Worm (Caenorhabditis elegans) whole organism, late embryonic: ENCODE data around the gene dpr-1.

Experiments
- K09A11.1 ChIP-seq: sonication (generic microtip); optimal IDR thresholded peaks from 2 replicates; lab custom pipeline; 2017; ENCODE audit warnings: antibody characterized with exemption, mild to moderate bottlenecking, missing genetic modification characterization, missing compliant biosample characterization; ENCODE audit not compliant: insufficient read depth
- Y22D7AL.16 ChIP-seq: sonication (generic microtip); optimal IDR thresholded peaks from 2 replicates; lab custom pipeline; 2016; ENCODE audit warnings: missing genetic modification characterization, missing compliant biosample characterization
- ahr-1 ChIP-seq: sonication (generic microtip); optimal IDR thresholded peaks from 2 replicates; lab custom pipeline; 2016; ENCODE audit warnings: missing genetic modification characterization, missing compliant biosample characterization
- ceh-2 ChIP-seq: sonication (generic microtip); optimal IDR thresholded peaks from 2 replicates; lab custom pipeline; 2016; ENCODE audit warnings: missing genotype, missing genetic modification characterization, missing compliant biosample characterization
- ceh-22 ChIP-seq: sonication (generic microtip); optimal IDR thresholded peaks from 2 replicates; lab custom pipeline; 2017; ENCODE audit warnings: missing biosample characterization, missing genetic modification characterization
- ceh-24 ChIP-seq: sonication (generic microtip); optimal IDR thresholded peaks from 2 replicates; lab custom pipeline; 2016; ENCODE audit warnings: mild to moderate bottlenecking, missing genetic modification characterization, missing compliant biosample characterization
- ceh-30 ChIP-seq: fragments of 150-350 bp; optimal IDR thresholded peaks from 2 replicates; lab custom pipeline; 2014; ENCODE audit warnings: missing biosample characterization, missing genetic modification characterization
- ceh-34 ChIP-seq: sonication (generic microtip); optimal IDR thresholded peaks from 2 replicates; lab custom pipeline; 2016; ENCODE audit warnings: mild to moderate bottlenecking, missing genetic modification characterization, missing compliant biosample characterization
- ceh-48 ChIP-seq: sonication (generic microtip); optimal IDR thresholded peaks from 2 replicates; lab custom pipeline; 2016; ENCODE audit warnings: missing genetic modification characterization, inconsistent platforms, missing compliant biosample characterization
- dmd-4 ChIP-seq: sonication (generic microtip); optimal IDR thresholded peaks from 2 replicates; lab custom pipeline; 2016; ENCODE audit warnings: borderline replicate concordance, missing genetic modification characterization, missing compliant biosample characterization
- dve-1 ChIP-seq: sonication (generic microtip); optimal IDR thresholded peaks from 2 replicates; lab custom pipeline; 2017; ENCODE audit warnings: antibody characterized with exemption, mild to moderate bottlenecking, missing genetic modification characterization, missing compliant biosample characterization
- elt-4 ChIP-seq: sonication (generic microtip); optimal IDR thresholded peaks from 2 replicates; lab custom pipeline; 2016; ENCODE audit warnings: missing genetic modification characterization, missing compliant biosample characterization
- eyg-1 ChIP-seq: sonication (generic microtip); optimal IDR thresholded peaks from 2 replicates; lab custom pipeline; 2016; ENCODE audit warnings: missing genotype, missing genetic modification characterization, missing compliant biosample characterization
- fax-1 ChIP-seq: sonication (generic microtip); optimal IDR thresholded peaks from 2 replicates; lab custom pipeline; 2016; ENCODE audit warnings: missing genotype, missing genetic modification characterization, missing compliant biosample characterization
- fkh-10 ChIP-seq: fragments of 150-350 bp; optimal IDR thresholded peaks from 2 replicates; lab custom pipeline; 2014; ENCODE audit warnings: missing biosample characterization, missing genetic modification reagents, missing genetic modification characterization
- hlh-13 ChIP-seq: fragments of 200-800 bp; sonication (Bioruptor generic); optimal IDR thresholded peaks from 2 replicates; lab custom pipeline; 2018; ENCODE audit warnings: mild to moderate bottlenecking, missing genetic modification characterization, missing compliant biosample characterization
- hlh-30 ChIP-seq: sonication (generic microtip); optimal IDR thresholded peaks from 2 replicates; lab custom pipeline; 2017; ENCODE audit warnings: antibody characterized with exemption, missing genetic modification characterization, missing compliant biosample characterization; ENCODE audit not compliant: insufficient read depth
- lim-6 ChIP-seq: sonication (generic microtip); optimal IDR thresholded peaks from 2 replicates; lab custom pipeline; 2016; ENCODE audit warnings: missing genetic modification characterization, missing compliant biosample characterization
- madf-2 ChIP-seq: sonication (generic microtip); optimal IDR thresholded peaks from 2 replicates; lab custom pipeline; 2017; ENCODE audit warnings: missing genetic modification characterization, missing compliant biosample characterization
- nfya-1 ChIP-seq: sonication (generic microtip); optimal IDR thresholded peaks from 2 replicates; lab custom pipeline; 2017; ENCODE audit warnings: missing genetic modification characterization, mild to moderate bottlenecking, missing compliant biosample characterization, antibody characterized with exemption, moderate library complexity
- nhr-11 ChIP-seq: fragments of 150-350 bp; optimal IDR thresholded peaks from 2 replicates; lab custom pipeline; 2014; ENCODE audit warnings: missing biosample characterization, missing genetic modification characterization
- nhr-232 ChIP-seq: sonication (generic microtip); optimal IDR thresholded peaks from 2 replicates; lab custom pipeline; 2016; ENCODE audit warnings: missing genetic modification characterization, missing compliant biosample characterization
- odd-2 ChIP-seq: sonication (generic microtip); optimal IDR thresholded peaks from 2 replicates; lab custom pipeline; 2017; ENCODE audit warnings: antibody characterized with exemption, mild to moderate bottlenecking, missing genetic modification characterization, missing compliant biosample characterization
- pqm-1 ChIP-seq: sonication (generic microtip); optimal IDR thresholded peaks from 2 replicates; lab custom pipeline; 2016; ENCODE audit warnings: missing genetic modification characterization, missing compliant biosample characterization
- ref-2 ChIP-seq: sonication (generic microtip); optimal IDR thresholded peaks from 2 replicates; lab custom pipeline; 2016; ENCODE audit warnings: missing genetic modification characterization, missing compliant biosample characterization
- sox-2 ChIP-seq: fragments of 200-800 bp; sonication (Bioruptor generic); IDR thresholded peaks from 2 replicates; pipeline ENCODE4 v1.3.6; 2022; ENCODE audit warnings: missing genetic modification reagents, missing genetic modification characterization, missing compliant biosample characterization
- tbx-2 ChIP-seq: sonication (generic microtip); optimal IDR thresholded peaks from 2 replicates; lab custom pipeline; 2016; ENCODE audit warnings: missing genetic modification characterization, missing compliant biosample characterization
- tbx-7 ChIP-seq: sonication (generic microtip); optimal IDR thresholded peaks from 2 replicates; lab custom pipeline; 2016; ENCODE audit warnings: missing genotype, missing genetic modification characterization, missing compliant biosample characterization
- ttx-3 ChIP-seq: sonication (generic microtip); optimal IDR thresholded peaks from 2 replicates; lab custom pipeline; 2016; ENCODE audit warnings: missing genetic modification reagents, missing genetic modification characterization, missing compliant biosample characterization
- unc-3 ChIP-seq, 2 experiments: fragments of 200-800 bp in 1 of 2; sonication (Bioruptor generic) in 1 of 2; sonication (generic microtip) in 1 of 2; conservative IDR thresholded peaks in 1 of 2; optimal IDR thresholded peaks in 1 of 2; 2 replicates each; pipeline versions ENCODE4 v1.3.6 to Lab custom; 2016 to 2022; ENCODE audit warnings: missing compliant biosample characterization in 2 of 2, missing genetic modification characterization in 2 of 2, missing genetic modification reagents in 1 of 2
- unc-42 ChIP-seq: sonication (generic microtip); optimal IDR thresholded peaks from 2 replicates; lab custom pipeline; 2016; ENCODE audit warnings: missing genotype, missing genetic modification characterization, missing compliant biosample characterization

dpr-1 gene

ce11 chrV:13916196-13916595, 25.8 kb downstream of the dpr-1 start, which contains the start of gene str-252:
str-252 (plus strand) TSS chrV:13916496.
- TF ChIP-seq ceh-34 (tag; lab: Kevin White, UChicago) = no peak
- TF ChIP-seq ceh-2 = no peak
- TF ChIP-seq ref-2 = no peak
- TF ChIP-seq, all 69 proteins: peak for 0

ce11 chrV:13915390-13915789, 26.6 kb downstream of the dpr-1 start, which contains the start of gene gcy-32:
gcy-32 (minus strand) TSS chrV:13915490.
- no peak for TF ChIP-seq fax-1 (tag; lab: Kevin White, UChicago)
- no peak for TF ChIP-seq lim-6 (tag; lab: Kevin White, UChicago)
- TF ChIP-seq nhr-11 (tag; lab: Kevin White, UChicago) = no peak
- TF ChIP-seq dve-1 (tag; lab: Kevin White, UChicago) = no peak
- TF ChIP-seq eyg-1 (tag; lab: Kevin White, UChicago) = no peak
- TF ChIP-seq fkh-10 (GFP tag; lab: Kevin White, UChicago) = no peak
- no peak for TF ChIP-seq ceh-24 (tag; lab: Kevin White, UChicago)
- no peak for TF ChIP-seq ref-2
- no peak for TF ChIP-seq ceh-30
- no peak for TF ChIP-seq pqm-1 (tag; lab: Kevin White, UChicago)
- TF ChIP-seq madf-2 (tag; lab: Kevin White, UChicago) = no peak
- no peak for TF ChIP-seq ttx-3 (tag; lab: Kevin White, UChicago)
- no peak for TF ChIP-seq ceh-2
- TF ChIP-seq sox-2 = no peak
- TF ChIP-seq K09A11.1 (tag; lab: Kevin White, UChicago) = no peak
- TF ChIP-seq ceh-48 = no peak
- no peak for TF ChIP-seq dmd-4

DNA sequence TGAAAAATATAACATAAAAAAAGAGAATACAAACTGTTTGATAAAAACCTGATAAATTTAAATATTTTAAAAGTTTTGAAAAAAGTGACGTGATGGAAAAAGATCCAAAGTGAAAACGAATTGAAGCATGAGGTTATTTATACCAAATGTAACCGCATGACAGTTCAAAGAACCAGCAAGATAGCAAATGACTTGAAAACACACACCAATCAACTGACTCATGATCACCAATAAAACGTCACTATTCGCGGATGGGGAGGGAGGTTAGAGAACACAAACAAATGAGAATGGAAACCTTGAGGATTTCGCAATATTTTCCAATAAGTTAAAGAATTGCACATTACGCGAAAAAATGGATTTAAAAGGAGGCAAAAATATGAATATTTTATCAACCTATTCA, 32.6 kb downstream of the dpr-1 start, which contains the start of gene C06B3.7:
Gene C06B3.7, plus strand, starts transcription at position 287 of the 400 bp plus-strand sequence.
- TF ChIP-seq hlh-30 (tag; lab: Kevin White, UChicago) (peak; percentile 34), hlh-13 (no peak)

DNA sequence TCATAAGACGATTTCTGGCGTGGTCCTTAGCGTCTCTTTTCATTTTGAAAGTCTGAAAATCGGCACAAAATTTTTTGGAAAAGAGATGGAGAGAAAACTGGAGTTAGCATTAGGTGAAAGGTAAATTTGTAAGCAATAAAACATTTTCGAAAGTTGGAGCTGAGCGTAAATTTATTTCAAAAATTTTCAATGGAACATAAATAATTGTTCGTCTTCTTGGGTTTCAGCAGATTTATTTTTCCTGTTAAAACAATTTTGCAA, 33.1 kb downstream of the dpr-1 start, which contains the start of gene C06B3.6:
Gene C06B3.6, minus strand, starts transcription at position 52 of the 261 bp plus-strand sequence.
- TF ChIP-seq dve-1 (tag; lab: Kevin White, UChicago) (no peak), nfya-1 (no peak), tbx-2 (tag; lab: Kevin White, UChicago) (no peak), unc-3 (GFP tag; conservative IDR thresholded peaks at IDR 0.05; lab: Robert Waterston, UW) (no peak), unc-3 (tag; optimal IDR thresholded peaks at IDR 0.05; lab: Kevin White, UChicago) (no peak), nhr-232 (tag; lab: Kevin White, UChicago) (no peak)
- TF ChIP-seq, all 69 proteins: peak for 0

- TF ChIP-seq unc-42 (tag; lab: Kevin White, UChicago) (no peak), ceh-48 (no peak), ceh-24 (tag; lab: Kevin White, UChicago) (no peak), hlh-30 (tag; lab: Kevin White, UChicago) (no peak), odd-2 (tag; lab: Kevin White, UChicago) (no peak), ref-2 (no peak), Y22D7AL.16 (tag; lab: Kevin White, UChicago) (no peak), ahr-1 (tag; lab: Kevin White, UChicago) (no peak), ceh-22 (tag; lab: Kevin White, UChicago) (no peak), tbx-2 (tag; lab: Kevin White, UChicago) (no peak), tbx-7 (tag; lab: Kevin White, UChicago) (no peak), unc-3 (GFP tag; conservative IDR thresholded peaks at IDR 0.05; lab: Robert Waterston, UW) (no peak), unc-3 (tag; optimal IDR thresholded peaks at IDR 0.05; lab: Kevin White, UChicago) (no peak), elt-4 (tag; lab: Kevin White, UChicago) (no peak)
- TF ChIP-seq, all 69 proteins: peak for 0
Observed at ce11 chrV:13908120-13908915, 33.7 kb downstream of the dpr-1 start.
